Worm (Caenorhabditis elegans) whole organism, late embryonic: ENCODE data around the gene ile-2.

Experiments used
- C38D4.7 ChIP-seq: fragments of 200-800 bp; sonication (Bioruptor generic); optimal IDR thresholded peaks from 2 replicates; lab custom pipeline; 2018; ENCODE audit warnings: mild to moderate bottlenecking, missing genetic modification characterization, moderate library complexity, missing compliant biosample characterization
- K09A11.1 ChIP-seq: sonication (generic microtip); optimal IDR thresholded peaks from 2 replicates; lab custom pipeline; 2017; ENCODE audit warnings: antibody characterized with exemption, mild to moderate bottlenecking, missing genetic modification characterization, missing compliant biosample characterization; ENCODE audit not compliant: insufficient read depth
- T23F11.4 ChIP-seq: fragments of 200-800 bp; sonication (Bioruptor generic); optimal IDR thresholded peaks from 2 replicates; lab custom pipeline; 2018; ENCODE audit warnings: mild to moderate bottlenecking, missing genetic modification characterization, missing compliant biosample characterization
- Y22D7AL.16 ChIP-seq: sonication (generic microtip); optimal IDR thresholded peaks from 2 replicates; lab custom pipeline; 2016; ENCODE audit warnings: missing genetic modification characterization, missing compliant biosample characterization
- ceh-14 ChIP-seq: sonication (generic microtip); optimal IDR thresholded peaks from 2 replicates; lab custom pipeline; 2016; ENCODE audit warnings: missing genotype, missing genetic modification characterization, missing compliant biosample characterization
- ceh-18 ChIP-seq: sonication (generic microtip); optimal IDR thresholded peaks from 2 replicates; lab custom pipeline; 2016; ENCODE audit warnings: missing genetic modification characterization, missing compliant biosample characterization
- ceh-19 ChIP-seq: fragments of 200-800 bp; sonication (Bioruptor generic); optimal IDR thresholded peaks from 2 replicates; lab custom pipeline; 2018; ENCODE audit warnings: mild to moderate bottlenecking, missing genetic modification characterization, missing compliant biosample characterization
- ceh-2 ChIP-seq: sonication (generic microtip); optimal IDR thresholded peaks from 2 replicates; lab custom pipeline; 2016; ENCODE audit warnings: missing genotype, missing genetic modification characterization, missing compliant biosample characterization
- ceh-22 ChIP-seq: sonication (generic microtip); optimal IDR thresholded peaks from 2 replicates; lab custom pipeline; 2017; ENCODE audit warnings: missing biosample characterization, missing genetic modification characterization
- ceh-24 ChIP-seq: sonication (generic microtip); optimal IDR thresholded peaks from 2 replicates; lab custom pipeline; 2016; ENCODE audit warnings: mild to moderate bottlenecking, missing genetic modification characterization, missing compliant biosample characterization
- ceh-30 ChIP-seq: fragments of 150-350 bp; optimal IDR thresholded peaks from 2 replicates; lab custom pipeline; 2014; ENCODE audit warnings: missing biosample characterization, missing genetic modification characterization
- ceh-34 ChIP-seq: sonication (generic microtip); optimal IDR thresholded peaks from 2 replicates; lab custom pipeline; 2016; ENCODE audit warnings: mild to moderate bottlenecking, missing genetic modification characterization, missing compliant biosample characterization
- ceh-45 ChIP-seq: fragments of 200-800 bp; sonication (Bioruptor generic); IDR thresholded peaks from 2 replicates; pipeline ENCODE4 v1.3.6; 2022; ENCODE audit warnings: missing genetic modification reagents, missing genetic modification characterization, missing compliant biosample characterization
- ceh-6 ChIP-seq: fragments of 200-800 bp; sonication (Bioruptor generic); optimal IDR thresholded peaks from 2 replicates; lab custom pipeline; 2018; ENCODE audit warnings: mild to moderate bottlenecking, missing genetic modification characterization, missing compliant biosample characterization
- elt-4 ChIP-seq: sonication (generic microtip); optimal IDR thresholded peaks from 2 replicates; lab custom pipeline; 2016; ENCODE audit warnings: missing genetic modification characterization, missing compliant biosample characterization
- ets-4 ChIP-seq: sonication (generic microtip); optimal IDR thresholded peaks from 2 replicates; lab custom pipeline; 2016; ENCODE audit warnings: missing genetic modification characterization, missing compliant biosample characterization
- eyg-1 ChIP-seq: sonication (generic microtip); optimal IDR thresholded peaks from 2 replicates; lab custom pipeline; 2016; ENCODE audit warnings: missing genotype, missing genetic modification characterization, missing compliant biosample characterization
- fax-1 ChIP-seq: sonication (generic microtip); optimal IDR thresholded peaks from 2 replicates; lab custom pipeline; 2016; ENCODE audit warnings: missing genotype, missing genetic modification characterization, missing compliant biosample characterization
- fkh-6 ChIP-seq: sonication (generic microtip); optimal IDR thresholded peaks from 2 replicates; lab custom pipeline; 2016; ENCODE audit warnings: missing genetic modification characterization, missing compliant biosample characterization
- gmeb-2 ChIP-seq: sonication (generic microtip); optimal IDR thresholded peaks from 2 replicates; lab custom pipeline; 2016; ENCODE audit warnings: missing genetic modification characterization, inconsistent platforms, missing compliant biosample characterization
- hlh-15 ChIP-seq: sonication (generic microtip); optimal IDR thresholded peaks from 2 replicates; lab custom pipeline; 2016; ENCODE audit warnings: missing genetic modification characterization, missing compliant biosample characterization
- hlh-30 ChIP-seq: sonication (generic microtip); optimal IDR thresholded peaks from 2 replicates; lab custom pipeline; 2017; ENCODE audit warnings: antibody characterized with exemption, missing genetic modification characterization, missing compliant biosample characterization; ENCODE audit not compliant: insufficient read depth
- hlh-6 ChIP-seq: sonication (generic microtip); optimal IDR thresholded peaks from 2 replicates; lab custom pipeline; 2016; ENCODE audit warnings: missing genotype, missing genetic modification characterization, missing compliant biosample characterization
- lim-6 ChIP-seq: sonication (generic microtip); optimal IDR thresholded peaks from 2 replicates; lab custom pipeline; 2016; ENCODE audit warnings: missing genetic modification characterization, missing compliant biosample characterization
- lin-11 ChIP-seq: fragments of 200-800 bp; sonication (Bioruptor generic); optimal IDR thresholded peaks from 2 replicates; lab custom pipeline; 2018; ENCODE audit warnings: mild to moderate bottlenecking, missing genetic modification characterization, missing compliant biosample characterization
- mec-3 ChIP-seq: sonication (generic microtip); optimal IDR thresholded peaks from 2 replicates; lab custom pipeline; 2016; ENCODE audit warnings: borderline replicate concordance, missing genetic modification characterization, missing compliant biosample characterization
- nfya-1 ChIP-seq: sonication (generic microtip); optimal IDR thresholded peaks from 2 replicates; lab custom pipeline; 2017; ENCODE audit warnings: missing genetic modification characterization, mild to moderate bottlenecking, missing compliant biosample characterization, antibody characterized with exemption, moderate library complexity
- nhr-11 ChIP-seq: fragments of 150-350 bp; optimal IDR thresholded peaks from 2 replicates; lab custom pipeline; 2014; ENCODE audit warnings: missing biosample characterization, missing genetic modification characterization
- nhr-232 ChIP-seq: sonication (generic microtip); optimal IDR thresholded peaks from 2 replicates; lab custom pipeline; 2016; ENCODE audit warnings: missing genetic modification characterization, missing compliant biosample characterization
- pros-1 ChIP-seq: fragments of 150-350 bp; optimal IDR thresholded peaks from 2 replicates; lab custom pipeline; 2014; ENCODE audit warnings: missing biosample characterization, missing genetic modification reagents, missing genetic modification characterization
- rnt-1 ChIP-seq: sonication (generic microtip); optimal IDR thresholded peaks from 2 replicates; lab custom pipeline; 2016; ENCODE audit warnings: missing genetic modification characterization, missing compliant biosample characterization
- sox-2 ChIP-seq: fragments of 200-800 bp; sonication (Bioruptor generic); IDR thresholded peaks from 2 replicates; pipeline ENCODE4 v1.3.6; 2022; ENCODE audit warnings: missing genetic modification reagents, missing genetic modification characterization, missing compliant biosample characterization
- sox-4 ChIP-seq: sonication (generic microtip); optimal IDR thresholded peaks from 2 replicates; lab custom pipeline; 2017; ENCODE audit warnings: mild to moderate bottlenecking, missing genetic modification characterization, inconsistent platforms, missing compliant biosample characterization
- syd-9 ChIP-seq: sonication (generic microtip); optimal IDR thresholded peaks from 2 replicates; lab custom pipeline; 2016; ENCODE audit warnings: mild to moderate bottlenecking, missing genetic modification characterization, moderate library complexity, missing compliant biosample characterization
- tbx-7 ChIP-seq: sonication (generic microtip); optimal IDR thresholded peaks from 2 replicates; lab custom pipeline; 2016; ENCODE audit warnings: missing genotype, missing genetic modification characterization, missing compliant biosample characterization
- unc-3 ChIP-seq, 2 experiments: fragments of 200-800 bp in 1 of 2; sonication (Bioruptor generic) in 1 of 2; sonication (generic microtip) in 1 of 2; conservative IDR thresholded peaks in 1 of 2; optimal IDR thresholded peaks in 1 of 2; 2 replicates each; pipeline versions ENCODE4 v1.3.6 to Lab custom; 2016 to 2022; ENCODE audit warnings: missing compliant biosample characterization in 2 of 2, missing genetic modification characterization in 2 of 2, missing genetic modification reagents in 1 of 2
- unc-42 ChIP-seq: sonication (generic microtip); optimal IDR thresholded peaks from 2 replicates; lab custom pipeline; 2016; ENCODE audit warnings: missing genotype, missing genetic modification characterization, missing compliant biosample characterization
- zip-5 ChIP-seq: sonication (generic microtip); optimal IDR thresholded peaks from 2 replicates; lab custom pipeline; 2016; ENCODE audit warnings: missing genetic modification characterization, missing compliant biosample characterization
- ztf-16 ChIP-seq: sonication (generic microtip); optimal IDR thresholded peaks from 2 replicates; lab custom pipeline; 2017; ENCODE audit warnings: missing genetic modification characterization, missing compliant biosample characterization

Gene ile-2

ce11 chrX:777421-777820 lies 9.0 kb downstream of the ile-2 start, which contains the start of gene nas-15:
TSS of gene nas-15 (plus strand) at chrX:777721.
- no peak for TF ChIP-seq tbx-7
- no peak for TF ChIP-seq lim-6 (tag; lab: Kevin White, UChicago)
- no peak for TF ChIP-seq gmeb-2 (tag; lab: Kevin White, UChicago)
- TF ChIP-seq fkh-6 (tag; lab: Kevin White, UChicago) = no peak
- TF ChIP-seq ceh-45 (GFP tag; lab: Robert Waterston, UW) = no peak

ce11 chrX:779259-779658 lies 10.9 kb downstream of the ile-2 start:
- TF ChIP-seq nfya-1 (tag; lab: Kevin White, UChicago) (no peak), Y22D7AL.16 (tag; lab: Kevin White, UChicago) (no peak), lim-6 (tag; lab: Kevin White, UChicago) (no peak), sox-4 (tag; lab: Kevin White, UChicago) (no peak), sox-2 (no peak), unc-42 (tag; lab: Kevin White, UChicago) (no peak), unc-3 (GFP tag; conservative IDR thresholded peaks at IDR 0.05; lab: Robert Waterston, UW) (no peak), unc-3 (tag; optimal IDR thresholded peaks at IDR 0.05; lab: Kevin White, UChicago) (no peak)

DNA sequence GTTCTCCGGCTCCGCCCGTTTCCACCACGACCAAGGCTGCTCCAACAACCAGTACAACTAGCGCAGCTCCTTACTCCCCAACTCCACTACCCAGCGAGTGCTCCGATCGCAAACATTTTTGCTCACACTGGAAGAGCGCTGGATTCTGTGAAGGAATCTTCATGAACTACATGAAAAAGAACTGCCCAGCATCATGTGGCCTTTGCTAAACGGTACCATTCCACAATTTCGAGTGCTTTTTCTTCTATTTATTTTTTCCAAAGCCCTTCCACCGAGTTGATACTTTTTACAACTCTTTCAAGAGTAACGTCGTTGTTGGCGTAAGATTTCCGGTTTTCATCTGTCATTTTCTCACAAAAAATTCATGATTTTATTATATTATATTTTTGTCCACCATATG lies 11.6 kb downstream of the ile-2 start:
- TF ChIP-seq ceh-34 (tag; lab: Kevin White, UChicago) (no peak), syd-9 (no peak), rnt-1 (tag; lab: Kevin White, UChicago) (no peak), nhr-232 (tag; lab: Kevin White, UChicago) (no peak), eyg-1 (tag; lab: Kevin White, UChicago) (no peak), ceh-2 (tag; lab: Kevin White, UChicago) (no peak), nhr-11 (tag; lab: Kevin White, UChicago) (no peak), hlh-30 (tag; lab: Kevin White, UChicago) (no peak), T23F11.4 (GFP tag; lab: Kevin White, UChicago) (no peak), elt-4 (tag; lab: Kevin White, UChicago) (no peak), ceh-30 (tag; lab: Kevin White, UChicago) (no peak), sox-2 (no peak), ceh-14 (tag; lab: Kevin White, UChicago) (no peak), fax-1 (no peak), zip-5 (no peak), pros-1 (tag; lab: Kevin White, UChicago) (no peak), ztf-16 (tag; lab: Kevin White, UChicago) (no peak), ceh-6 (GFP tag; lab: Kevin White, UChicago) (no peak), hlh-15 (tag; lab: Kevin White, UChicago) (no peak)
- TF ChIP-seq, all 69 proteins: peak for 0

ce11 chrX:784853-785252 lies 16.5 kb downstream of the ile-2 start, which contains the start of gene T04G9.6:
TSS of gene T04G9.6 (minus strand) at chrX:784953.
- no peak for TF ChIP-seq hlh-30 (tag; lab: Kevin White, UChicago)
- no peak for TF ChIP-seq gmeb-2 (tag; lab: Kevin White, UChicago)
- no peak for TF ChIP-seq ceh-18
- TF ChIP-seq lim-6 (tag; lab: Kevin White, UChicago) = no peak
- TF ChIP-seq mec-3 = no peak
- TF ChIP-seq lin-11 (tag; lab: Kevin White, UChicago) = no peak
- no peak for TF ChIP-seq ceh-6 (GFP tag; lab: Kevin White, UChicago)
- no peak for TF ChIP-seq ceh-19 (GFP tag; lab: Kevin White, UChicago)
- no peak for TF ChIP-seq hlh-6 (tag; lab: Kevin White, UChicago)
- TF ChIP-seq ceh-30 (tag; lab: Kevin White, UChicago) = no peak
- TF ChIP-seq C38D4.7 = no peak
- no peak for TF ChIP-seq elt-4 (tag; lab: Kevin White, UChicago)
- no peak for TF ChIP-seq ets-4 (tag; lab: Kevin White, UChicago)
- TF ChIP-seq fkh-6 (tag; lab: Kevin White, UChicago) = no peak
- no peak for TF ChIP-seq eyg-1 (tag; lab: Kevin White, UChicago)
- TF ChIP-seq ceh-2 (tag; lab: Kevin White, UChicago) = no peak
- no peak for TF ChIP-seq ceh-22 (tag; lab: Kevin White, UChicago)
- TF ChIP-seq sox-2 = no peak
- TF ChIP-seq ceh-24 (tag; lab: Kevin White, UChicago) = no peak
- TF ChIP-seq K09A11.1 (tag; lab: Kevin White, UChicago) = no peak
